Worm (Caenorhabditis elegans) whole organism, young adult: ENCODE data around the gene gst-9.

Source experiments
- F22D6.2 ChIP-seq: sonication (generic microtip); optimal IDR thresholded peaks from 2 replicates; lab custom pipeline; 2016; ENCODE audit warnings: mild to moderate bottlenecking, missing genetic modification characterization, missing compliant biosample characterization
- F23B12.7 ChIP-seq: sonication (generic microtip); optimal IDR thresholded peaks from 2 replicates; lab custom pipeline; 2017; ENCODE audit warnings: missing genetic modification characterization, mild to moderate bottlenecking, missing compliant biosample characterization, antibody characterized with exemption, moderate library complexity; ENCODE audit not compliant: insufficient read depth
- K12H6.12 ChIP-seq: fragments of 200-800 bp; sonication (Bioruptor generic); optimal IDR thresholded peaks from 2 replicates; lab custom pipeline; 2018; ENCODE audit warnings: mild to moderate bottlenecking, missing genetic modification characterization, missing compliant biosample characterization
- Y95B8A.8 ChIP-seq: fragments of 200-800 bp; sonication (Bioruptor generic); IDR thresholded peaks from 2 replicates; pipeline ENCODE4 v1.3.6; 2022; ENCODE audit warnings: missing genetic modification reagents, missing genetic modification characterization, missing compliant biosample characterization
- athp-1 ChIP-seq: sonication (generic microtip); optimal IDR thresholded peaks from 2 replicates; lab custom pipeline; 2017; ENCODE audit warnings: mild to moderate bottlenecking, missing genetic modification characterization, missing compliant biosample characterization
- attf-5 ChIP-seq: fragments of 200-800 bp; sonication (Bioruptor generic); optimal IDR thresholded peaks from 2 replicates; lab custom pipeline; 2018; ENCODE audit warnings: mild to moderate bottlenecking, missing genetic modification characterization, missing compliant biosample characterization
- ceh-100 ChIP-seq: fragments of 200-800 bp; sonication (Bioruptor generic); IDR thresholded peaks from 2 replicates; pipeline ENCODE4 v1.3.6; 2022; ENCODE audit warnings: missing genetic modification reagents, missing genetic modification characterization, missing compliant biosample characterization
- ceh-58 ChIP-seq: fragments of 200-800 bp; sonication (Bioruptor generic); IDR thresholded peaks from 2 replicates; pipeline ENCODE4 v1.3.6; 2022; ENCODE audit warnings: missing genetic modification characterization, missing compliant biosample characterization
- ceh-79 ChIP-seq: sonication (generic microtip); optimal IDR thresholded peaks from 2 replicates; lab custom pipeline; 2017; ENCODE audit warnings: mild to moderate bottlenecking, missing genetic modification characterization, missing compliant biosample characterization
- egrh-3 ChIP-seq: fragments of 200-800 bp; sonication (Bioruptor generic); IDR thresholded peaks from 2 replicates; pipeline ENCODE4 v1.3.6; 2022; ENCODE audit warnings: missing genetic modification reagents, missing genetic modification characterization, missing compliant biosample characterization
- ets-4 ChIP-seq: fragments of 200-800 bp; sonication (Bioruptor generic); optimal IDR thresholded peaks from 2 replicates; lab custom pipeline; 2018; ENCODE audit warnings: mild to moderate bottlenecking, missing genetic modification characterization, missing compliant biosample characterization
- fkh-3 ChIP-seq: sonication (generic microtip); optimal IDR thresholded peaks from 2 replicates; lab custom pipeline; 2016; ENCODE audit warnings: mild to moderate bottlenecking, missing genetic modification characterization, missing compliant biosample characterization
- gei-17 ChIP-seq: fragments of 200-800 bp; sonication (Bioruptor generic); optimal IDR thresholded peaks from 2 replicates; lab custom pipeline; 2018; ENCODE audit warnings: mild to moderate bottlenecking, missing genetic modification characterization, missing compliant biosample characterization
- hlh-26 ChIP-seq: fragments of 200-800 bp; sonication (Bioruptor generic); conservative IDR thresholded peaks from 2 replicates; pipeline ENCODE4 v1.3.6; 2022; ENCODE audit warnings: missing genetic modification reagents, missing genetic modification characterization, missing compliant biosample characterization
- lin-26 ChIP-seq: fragments of 200-800 bp; sonication (Bioruptor generic); IDR thresholded peaks from 2 replicates; pipeline ENCODE4 v1.3.6; 2022; ENCODE audit warnings: missing genetic modification reagents, missing genetic modification characterization, missing compliant biosample characterization
- lin-40 ChIP-seq: sonication (generic microtip); optimal IDR thresholded peaks from 2 replicates; lab custom pipeline; 2016; ENCODE audit warnings: missing genetic modification characterization, mild to moderate bottlenecking, missing compliant biosample characterization, missing genotype, missing genetic modification reagents
- lsl-1 ChIP-seq: fragments of 200-800 bp; sonication (Bioruptor generic); optimal IDR thresholded peaks from 2 replicates; lab custom pipeline; 2018; ENCODE audit warnings: mild to moderate bottlenecking, missing genetic modification characterization, moderate library complexity, missing compliant biosample characterization
- madf-10 ChIP-seq: sonication (generic microtip); optimal IDR thresholded peaks from 2 replicates; lab custom pipeline; 2016; ENCODE audit warnings: mild to moderate bottlenecking, missing genetic modification characterization, missing compliant biosample characterization
- madf-8 ChIP-seq: fragments of 200-800 bp; sonication (Bioruptor generic); conservative IDR thresholded peaks from 2 replicates; pipeline ENCODE4 v1.3.6; 2022; ENCODE audit warnings: missing genetic modification reagents, missing genetic modification characterization, missing compliant biosample characterization
- mel-28 ChIP-seq: sonication (generic microtip); optimal IDR thresholded peaks from 2 replicates; lab custom pipeline; 2016; ENCODE audit warnings: borderline replicate concordance, mild to moderate bottlenecking, missing genetic modification characterization, missing compliant biosample characterization
- nhr-179 ChIP-seq: sonication (generic microtip); optimal IDR thresholded peaks from 2 replicates; lab custom pipeline; 2016; ENCODE audit warnings: mild to moderate bottlenecking, missing genetic modification characterization, missing compliant biosample characterization
- nhr-80 ChIP-seq: sonication (generic microtip); optimal IDR thresholded peaks from 2 replicates; lab custom pipeline; 2016; ENCODE audit warnings: missing genetic modification characterization, missing compliant biosample characterization
- pha-4 ChIP-seq: fragments of 150-350 bp; sonication (generic microtip); optimal IDR thresholded peaks from 2 replicates; lab custom pipeline; 2014; ENCODE audit warnings: missing biosample characterization, missing genetic modification reagents, missing genetic modification characterization
- sea-2 ChIP-seq: fragments of 200-800 bp; sonication (Bioruptor generic); IDR thresholded peaks from 2 replicates; pipeline ENCODE4 v1.3.6; 2022; ENCODE audit warnings: missing genetic modification characterization, missing compliant biosample characterization
- snpc-1.1 ChIP-seq: sonication (generic microtip); optimal IDR thresholded peaks from 2 replicates; lab custom pipeline; 2017; ENCODE audit warnings: missing genetic modification characterization, mild to moderate bottlenecking, missing compliant biosample characterization, antibody characterized with exemption, moderate library complexity, missing genotype, missing genetic modification reagents; ENCODE audit not compliant: insufficient read depth
- snpc-1.3 ChIP-seq: sonication (generic microtip); optimal IDR thresholded peaks from 2 replicates; lab custom pipeline; 2017; ENCODE audit warnings: missing genetic modification characterization, mild to moderate bottlenecking, missing compliant biosample characterization, antibody characterized with exemption, moderate library complexity, missing genotype, missing genetic modification reagents; ENCODE audit not compliant: insufficient read depth
- zfh-2 ChIP-seq: fragments of 200-800 bp; sonication (Bioruptor generic); conservative IDR thresholded peaks from 2 replicates; pipeline ENCODE4 v1.3.6; 2022; ENCODE audit warnings: missing genetic modification reagents, missing genetic modification characterization, missing compliant biosample characterization
- ztf-22 ChIP-seq: fragments of 200-800 bp; sonication (Bioruptor generic); optimal IDR thresholded peaks from 2 replicates; lab custom pipeline; 2018; ENCODE audit warnings: mild to moderate bottlenecking, missing genetic modification characterization, moderate library complexity, missing compliant biosample characterization
- ztf-25 ChIP-seq: fragments of 200-800 bp; sonication (Bioruptor generic); IDR thresholded peaks from 2 replicates; pipeline ENCODE4 v1.3.6; 2022; ENCODE audit warnings: missing genetic modification reagents, missing genetic modification characterization, missing compliant biosample characterization
- ztf-26 ChIP-seq: sonication (generic microtip); optimal IDR thresholded peaks from 2 replicates; lab custom pipeline; 2017; ENCODE audit warnings: missing genetic modification characterization, missing compliant biosample characterization

The gst-9 gene

ce11 chrII:4871834-4872233 lies 19.6 kb upstream of the gst-9 start:
- no peak for TF ChIP-seq ceh-58 (GFP tag; lab: Robert Waterston, UW)
- TF ChIP-seq fkh-3 (tag; lab: Kevin White, UChicago): no peak
- TF ChIP-seq Y95B8A.8 (GFP tag; lab: Robert Waterston, UW): no peak
- TF ChIP-seq athp-1 (tag; lab: Kevin White, UChicago): no peak
- no peak for TF ChIP-seq nhr-179 (tag; lab: Kevin White, UChicago)
- no peak for TF ChIP-seq ceh-79 (tag; lab: Kevin White, UChicago)
- no peak for TF ChIP-seq nhr-80
- TF ChIP-seq snpc-1.3 (tag; lab: Kevin White, UChicago): no peak
- TF ChIP-seq sea-2 (GFP tag; lab: Robert Waterston, UW): no peak
- TF ChIP-seq lsl-1 (GFP tag; lab: Kevin White, UChicago): no peak
- TF ChIP-seq K12H6.12 (tag; lab: Kevin White, UChicago): no peak
- TF ChIP-seq ztf-22 (GFP tag; lab: Kevin White, UChicago): no peak
- TF ChIP-seq ets-4 (GFP tag; lab: Kevin White, UChicago): no peak

ce11 chrII:4872359-4872758 lies 19.0 kb upstream of the gst-9 start:
- TF ChIP-seq ztf-25 (GFP tag; lab: Robert Waterston, UW): 0 out of 2 replicates have a peak, but pooled peaks have one; percentile 52
- TF ChIP-seq zfh-2 (GFP tag; lab: Robert Waterston, UW): peak; percentile 86
- TF ChIP-seq lin-26 (GFP tag; lab: Robert Waterston, UW): peak; percentile 37; the same call in 1 of the 2 replicates
- TF ChIP-seq egrh-3 (GFP tag; lab: Robert Waterston, UW): peak; percentile 92

ce11 chrII:4873029-4873428 lies 18.4 kb upstream of the gst-9 start, which contains the start of gene col-73:
Gene col-73, minus strand, starts transcription at chrII:4873129.
- no peak for TF ChIP-seq madf-8 (GFP tag; lab: Robert Waterston, UW)
- TF ChIP-seq snpc-1.1 (tag; lab: Kevin White, UChicago): no peak
- TF ChIP-seq gei-17 (GFP tag; lab: Kevin White, UChicago): no peak
- TF ChIP-seq F23B12.7 (tag; lab: Kevin White, UChicago): no peak
- no peak for TF ChIP-seq hlh-26 (GFP tag; lab: Robert Waterston, UW)
- no peak for TF ChIP-seq pha-4 (tag; lab: Kevin White, UChicago)
- TF ChIP-seq mel-28 (tag; lab: Kevin White, UChicago): no peak
- no peak for TF ChIP-seq nhr-179 (tag; lab: Kevin White, UChicago)
- no peak for TF ChIP-seq egrh-3 (GFP tag; lab: Robert Waterston, UW)
- no peak for TF ChIP-seq K12H6.12 (tag; lab: Kevin White, UChicago)
- TF ChIP-seq ceh-100 (GFP tag; lab: Robert Waterston, UW): no peak
- TF ChIP-seq F22D6.2: no peak

- no peak for TF ChIP-seq madf-10 (tag; lab: Kevin White, UChicago)
- no peak for TF ChIP-seq attf-5 (GFP tag; lab: Kevin White, UChicago)
- peak; percentile 39 for TF ChIP-seq ztf-26 (tag; lab: Kevin White, UChicago)
Measured at ce11 chrII:4874335-4874861, 17.0 kb upstream of the gst-9 start, which contains the start of gene F11G11.15. Gene F11G11.15, plus strand, starts transcription at chrII:4874845.

ce11 chrII:4876091-4876490 lies 15.3 kb upstream of the gst-9 start, which contains the start of gene F11G11.13:
Gene F11G11.13, minus strand, starts transcription at chrII:4876179.
- peak; percentile 16 for TF ChIP-seq lin-40 (tag; lab: Kevin White, UChicago)
- TF ChIP-seq F23B12.7 (tag; lab: Kevin White, UChicago): no peak
- TF ChIP-seq, all 124 proteins: peak for 1
